Fruit fly (Drosophila melanogaster) whole organism, embryonic: ENCODE results near the gene Nak.

Experiments used
- C15 ChIP-seq: fragments of 200-800 bp; sonication (Bioruptor generic); IDR thresholded peaks from 3 replicates; pipeline ENCODE4 v1.3.6; 2022; ENCODE audit warnings: missing biosample characterization, missing genetic modification characterization
- CG10431 ChIP-seq: fragments of 200-800 bp; sonication (Bioruptor generic); optimal IDR thresholded peaks from 3 replicates; lab custom pipeline; 2018; ENCODE audit warnings: missing biosample characterization, mild to moderate bottlenecking, missing genetic modification characterization
- CG10462 ChIP-seq: fragments of 200-800 bp; sonication (Bioruptor generic); optimal IDR thresholded peaks from 2 replicates; lab custom pipeline; 2016; ENCODE audit warnings: missing biosample characterization, missing genetic modification characterization
- CG10565 ChIP-seq: fragments of 200-800 bp; sonication (Bioruptor generic); optimal IDR thresholded peaks from 3 replicates; lab custom pipeline; 2016; ENCODE audit warnings: missing biosample characterization, mild to moderate bottlenecking, missing genetic modification characterization
- CG12391 ChIP-seq: fragments of 200-800 bp; sonication (Bioruptor generic); optimal IDR thresholded peaks from 3 replicates; lab custom pipeline; 2018; ENCODE audit warnings: missing biosample characterization, mild to moderate bottlenecking, missing genetic modification characterization, moderate library complexity
- CG1603 ChIP-seq: fragments of 200-800 bp; sonication (Bioruptor generic); optimal IDR thresholded peaks from 2 replicates; lab custom pipeline; 2019; ENCODE audit warnings: missing biosample characterization, mild to moderate bottlenecking, missing genetic modification characterization, moderate library complexity
- CG1792 ChIP-seq: fragments of 200-800 bp; sonication (Bioruptor generic); optimal IDR thresholded peaks from 2 replicates; lab custom pipeline; 2016; ENCODE audit warnings: missing biosample characterization, missing genetic modification characterization
- CG18599 ChIP-seq: fragments of 200-800 bp; sonication (Bioruptor generic); optimal IDR thresholded peaks from 3 replicates; lab custom pipeline; 2017; ENCODE audit warnings: missing biosample characterization, missing genetic modification characterization, mild to moderate bottlenecking, moderate library complexity, missing genetic modification reagents
- CG2120 ChIP-seq: fragments of 200-800 bp; sonication (Bioruptor generic); optimal IDR thresholded peaks from 3 replicates; lab custom pipeline; 2016; ENCODE audit warnings: missing biosample characterization, missing genetic modification characterization
- CG2678 ChIP-seq: fragments of 200-800 bp; sonication (Bioruptor generic); optimal IDR thresholded peaks from 3 replicates; lab custom pipeline; 2019; ENCODE audit warnings: missing biosample characterization, mild to moderate bottlenecking, missing genetic modification characterization, moderate library complexity
- CG34376 ChIP-seq: fragments of 200-800 bp; sonication (Bioruptor generic); optimal IDR thresholded peaks from 2 replicates; lab custom pipeline; 2018; ENCODE audit warnings: missing biosample characterization, mild to moderate bottlenecking, missing genetic modification characterization
- CG5953 ChIP-seq: fragments of 200-800 bp; sonication (Bioruptor generic); IDR thresholded peaks from 2 replicates; pipeline ENCODE4 v1.3.6; 2022; ENCODE audit warnings: missing biosample characterization, missing genetic modification characterization
- CG8765 ChIP-seq: fragments of 200-800 bp; sonication (Bioruptor generic); IDR thresholded peaks from 2 replicates; pipeline ENCODE4 v1.3.6; 2022; ENCODE audit warnings: missing biosample characterization, missing genetic modification characterization
- Doc2 ChIP-seq: fragments of 200-800 bp; sonication (Bioruptor generic); IDR thresholded peaks from 2 replicates; pipeline ENCODE4 v1.3.6; 2022; ENCODE audit warnings: missing biosample characterization, missing genetic modification characterization
- Ets65A ChIP-seq: fragments of 200-800 bp; sonication (Bioruptor generic); peaks from one replicate; lab custom pipeline; 2016; ENCODE audit warnings: missing biosample characterization, missing genetic modification characterization
- H2.0 ChIP-seq: fragments of 200-800 bp; sonication (Bioruptor generic); IDR thresholded peaks from 2 replicates; pipeline ENCODE4 v1.3.6; 2022; ENCODE audit warnings: missing biosample characterization, missing genetic modification characterization
- Hmr ChIP-seq: fragments of 200-800 bp; sonication (Bioruptor generic); optimal IDR thresholded peaks from 3 replicates; lab custom pipeline; 2017; ENCODE audit warnings: mild to moderate bottlenecking, missing biosample characterization, missing genetic modification reagents, missing genetic modification characterization
- Med ChIP-seq: fragments of 200-800 bp; sonication (Bioruptor generic); peaks from one replicate; lab custom pipeline; 2016; ENCODE audit warnings: missing biosample characterization, missing genetic modification characterization, mild to moderate bottlenecking, inconsistent platforms, moderate library complexity
- NC2α ChIP-seq: fragments of 200-800 bp; sonication (Bioruptor generic); optimal IDR thresholded peaks from 2 replicates; lab custom pipeline; 2016; ENCODE audit warnings: missing biosample characterization, missing genetic modification characterization
- Neu2 ChIP-seq: fragments of 200-800 bp; sonication (Bioruptor generic); optimal IDR thresholded peaks from 3 replicates; lab custom pipeline; 2016; ENCODE audit warnings: missing biosample characterization, missing genetic modification characterization, borderline replicate concordance
- Opbp ChIP-seq: fragments of 200-800 bp; sonication (Bioruptor generic); IDR thresholded peaks from 3 replicates; pipeline ENCODE4 v1.3.6; 2022; ENCODE audit warnings: missing biosample characterization, missing genetic modification characterization; ENCODE audit not compliant: partially characterized antibody
- Pdp1 ChIP-seq, 2 experiments: fragments of 200-800 bp; sonication (Bioruptor generic); optimal IDR thresholded peaks; 3 replicates each; lab custom pipeline; 2016; ENCODE audit warnings: missing biosample characterization in 2 of 2, missing genetic modification characterization in 2 of 2, mild to moderate bottlenecking in 1 of 2, moderate library complexity in 1 of 2
- Six4 ChIP-seq: fragments of 200-800 bp; sonication (Bioruptor generic); optimal IDR thresholded peaks from 2 replicates; lab custom pipeline; 2016; ENCODE audit warnings: missing biosample characterization, missing genetic modification characterization
- Sox100B ChIP-seq: fragments of 200-800 bp; sonication (Bioruptor generic); optimal IDR thresholded peaks from 3 replicates; lab custom pipeline; 2018; ENCODE audit warnings: missing biosample characterization, mild to moderate bottlenecking, missing genetic modification characterization
- Taf1 ChIP-seq: fragments of 200-800 bp; sonication (Bioruptor generic); IDR thresholded peaks from 2 replicates; pipeline ENCODE4 v1.3.6; 2022; ENCODE audit warnings: missing biosample characterization, missing genetic modification characterization
- Tbp ChIP-seq: fragments of >200 bp; optimal IDR thresholded peaks from 2 replicates; lab custom pipeline; 2018; ENCODE audit warnings: missing biosample characterization, missing genetic modification characterization
- bowl ChIP-seq: fragments of 200-800 bp; sonication (Bioruptor generic); IDR thresholded peaks from 2 replicates; pipeline ENCODE4 v1.3.6; 2022; ENCODE audit warnings: missing biosample characterization, missing genetic modification characterization
- br ChIP-seq: fragments of >200 bp; optimal IDR thresholded peaks from 2 replicates; lab custom pipeline; 2017
- crol ChIP-seq: fragments of 200-800 bp; sonication (Bioruptor generic); IDR thresholded peaks from 2 replicates; pipeline ENCODE4 v1.3.6; 2022; ENCODE audit warnings: missing biosample characterization, missing genetic modification characterization
- dan ChIP-seq: fragments of 200-800 bp; sonication (Bioruptor generic); IDR thresholded peaks from 2 replicates; pipeline ENCODE4 v1.3.6; 2022; ENCODE audit warnings: missing biosample characterization, missing genetic modification characterization
- dimm ChIP-seq: fragments of 200-800 bp; sonication (Bioruptor generic); IDR thresholded peaks from 2 replicates; pipeline ENCODE4 v1.3.6; 2022; ENCODE audit warnings: missing biosample characterization, missing genetic modification characterization
- exex ChIP-seq: fragments of 200-800 bp; sonication (Bioruptor generic); optimal IDR thresholded peaks from 4 replicates; lab custom pipeline; 2018; ENCODE audit warnings: missing biosample characterization, mild to moderate bottlenecking, missing genetic modification characterization, moderate library complexity
- gcm2 ChIP-seq: fragments of 200-800 bp; sonication (Bioruptor generic); optimal IDR thresholded peaks from 2 replicates; lab custom pipeline; 2016; ENCODE audit warnings: missing biosample characterization, missing genetic modification characterization
- gfzf ChIP-seq: fragments of 200-800 bp; sonication (Bioruptor generic); optimal IDR thresholded peaks from 2 replicates; lab custom pipeline; 2016; ENCODE audit warnings: missing biosample characterization, mild to moderate bottlenecking, missing genetic modification characterization, moderate library complexity
- grau ChIP-seq: fragments of 200-800 bp; optimal IDR thresholded peaks from 3 replicates; lab custom pipeline; 2019; ENCODE audit warnings: missing biosample characterization, mild to moderate bottlenecking, missing genetic modification characterization, moderate library complexity
- grn ChIP-seq: fragments of 200-800 bp; sonication (Bioruptor generic); optimal IDR thresholded peaks from 3 replicates; lab custom pipeline; 2017; ENCODE audit warnings: missing biosample characterization, missing genetic modification characterization
- hkb ChIP-seq, 2 experiments: fragments of 200-800 bp in 1 of 2; fragments of >200 bp in 1 of 2; sonication (Bioruptor generic) in 1 of 2; IDR thresholded peaks in 1 of 2; optimal IDR thresholded peaks in 1 of 2; 2 replicates each; pipeline versions ENCODE4 v1.3.6 to Lab custom; 2017 to 2022; ENCODE audit warnings: missing biosample characterization in 1 of 2, missing genetic modification characterization in 1 of 2
- jumu ChIP-seq: fragments of 200-800 bp; sonication (Bioruptor generic); optimal IDR thresholded peaks from 3 replicates; lab custom pipeline; 2016; ENCODE audit warnings: missing biosample characterization, missing genetic modification characterization
- ken ChIP-seq: fragments of 200-800 bp; sonication (Bioruptor generic); IDR thresholded peaks from 3 replicates; pipeline ENCODE4 v1.3.6; 2022; ENCODE audit warnings: missing biosample characterization, missing genetic modification characterization
- mirr ChIP-seq: fragments of 200-800 bp; sonication (Bioruptor generic); optimal IDR thresholded peaks from 3 replicates; lab custom pipeline; 2018; ENCODE audit warnings: missing biosample characterization, mild to moderate bottlenecking, missing genetic modification characterization
- ranshi ChIP-seq: fragments of 200-800 bp; sonication (Bioruptor generic); IDR thresholded peaks from 2 replicates; pipeline ENCODE4 v1.3.6; 2022; ENCODE audit warnings: missing biosample characterization, missing genetic modification characterization
- repo ChIP-seq: fragments of 200-800 bp; sonication (Bioruptor generic); optimal IDR thresholded peaks from 2 replicates; lab custom pipeline; 2016; ENCODE audit warnings: missing biosample characterization, missing genetic modification characterization
- row ChIP-seq: fragments of 200-800 bp; sonication (Bioruptor generic); IDR thresholded peaks from 3 replicates; pipeline ENCODE4 v1.3.6; 2022; ENCODE audit warnings: missing biosample characterization, missing genetic modification characterization
- sd ChIP-seq: fragments of 200-800 bp; sonication (Bioruptor generic); optimal IDR thresholded peaks from 3 replicates; lab custom pipeline; 2018; ENCODE audit warnings: missing biosample characterization, mild to moderate bottlenecking, missing genetic modification characterization, moderate library complexity
- sima ChIP-seq: fragments of 200-800 bp; sonication (Bioruptor generic); optimal IDR thresholded peaks from 2 replicates; lab custom pipeline; 2016; ENCODE audit warnings: missing biosample characterization, missing genetic modification characterization
- so ChIP-seq: fragments of 200-800 bp; sonication (Bioruptor generic); IDR thresholded peaks from 3 replicates; pipeline ENCODE4 v1.3.6; 2022; ENCODE audit warnings: missing biosample characterization, missing genetic modification characterization
- sug ChIP-seq: fragments of 200-800 bp; optimal IDR thresholded peaks from 2 replicates; lab custom pipeline; 2019; ENCODE audit warnings: missing biosample characterization, mild to moderate bottlenecking, missing genetic modification characterization, moderate library complexity
- tup ChIP-seq: fragments of 200-800 bp; sonication (Bioruptor generic); optimal IDR thresholded peaks from 2 replicates; lab custom pipeline; 2016; ENCODE audit warnings: missing biosample characterization, mild to moderate bottlenecking, missing genetic modification characterization, moderate library complexity
- zen ChIP-seq: fragments of 200-800 bp; sonication (Bioruptor generic); optimal IDR thresholded peaks from 3 replicates; lab custom pipeline; 2018; ENCODE audit warnings: missing biosample characterization, mild to moderate bottlenecking, missing genetic modification characterization, moderate library complexity

Gene Nak

DNA sequence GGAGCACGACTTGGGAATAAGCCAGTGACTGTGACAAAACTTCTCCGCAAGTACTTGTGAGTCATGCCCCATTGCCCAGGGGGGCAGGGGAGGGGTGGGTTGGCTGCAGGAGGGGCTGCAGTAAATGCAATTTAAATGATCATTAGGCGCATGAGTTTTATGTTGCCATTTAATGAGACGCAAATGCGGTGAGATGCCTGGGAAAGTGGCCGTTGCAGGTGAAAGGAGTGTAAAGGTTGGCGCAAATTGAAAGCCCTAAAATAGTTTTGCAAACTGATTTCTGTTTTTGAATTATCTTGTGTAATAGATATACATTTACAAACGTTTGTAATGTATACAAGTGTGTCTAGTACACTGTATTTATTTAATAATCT is 17.6 kb upstream of the Nak start:
- TF ChIP-seq Doc2 (no peak), CG10565 (GFP tag; lab: Kevin White, UChicago) (no peak), C15 (GFP tag; lab: Robert Waterston, UW) (no peak), bowl (GFP tag; lab: Robert Waterston, UW) (no peak), repo (GFP tag; lab: Kevin White, UChicago) (no peak), Six4 (no peak), Opbp (GFP tag; lab: Robert Waterston, UW) (0 out of 3 replicates have a peak, but pooled peaks have one; percentile 7), Sox100B (GFP tag; lab: Kevin White, UChicago) (no peak), zen (no peak), CG5953 (GFP tag; lab: Robert Waterston, UW) (no peak), br (lab: Kevin White, UChicago) (no peak), gfzf (GFP tag; lab: Kevin White, UChicago) (no peak), sima (no peak), H2.0 (no peak), Taf1 (GFP tag; lab: Robert Waterston, UW) (no peak), dimm (no peak), crol (GFP tag; lab: Robert Waterston, UW) (peak; percentile 30; the same call in 1 of the 2 replicates)

- no peak for TF ChIP-seq gcm2
- no peak for TF ChIP-seq dan (GFP tag; lab: Robert Waterston, UW)
- TF ChIP-seq CG12391 (tag; lab: Kevin White, UChicago) = no peak
- TF ChIP-seq NC2α = no peak
- TF ChIP-seq CG8765 (GFP tag; lab: Robert Waterston, UW) = no peak
- TF ChIP-seq CG10431 (GFP tag; lab: Kevin White, UChicago) = no peak
- TF ChIP-seq CG2678 (tag; lab: Kevin White, UChicago) = peak; percentile 16
- TF ChIP-seq grau = peak; percentile 71
- TF ChIP-seq CG18599 = peak; percentile 28
- peak; percentile 26 for TF ChIP-seq Med (GFP tag; lab: Kevin White, UChicago)
- peak in 1 of 2 experiments; percentile 97 for TF ChIP-seq Pdp1 (GFP tag; optimal IDR thresholded peaks at IDR 0.05; lab: Kevin White, UChicago)
- TF ChIP-seq sd (tag; lab: Kevin White, UChicago) = peak; percentile 42
- TF ChIP-seq ken = 0 out of 3 replicates have a peak, but pooled peaks have one; percentile 24
- TF ChIP-seq CG1603 (tag; lab: Kevin White, UChicago) = no peak
- TF ChIP-seq Hmr (GFP tag; lab: Kevin White, UChicago) = peak; percentile 38
- peak; percentile 90 for TF ChIP-seq mirr
- no peak for TF ChIP-seq tup (GFP tag; lab: Kevin White, UChicago)
- TF ChIP-seq CG2120 = peak; percentile 36
- no peak for TF ChIP-seq ranshi (GFP tag; lab: Robert Waterston, UW)
- TF ChIP-seq CG34376 (GFP tag; lab: Kevin White, UChicago) = peak; percentile 39
- peak; percentile 87 for TF ChIP-seq grn (GFP tag; lab: Kevin White, UChicago)
- TF ChIP-seq Tbp = no peak
- TF ChIP-seq Neu2 = no peak
- no peak for TF ChIP-seq CG1792 (GFP tag; lab: Kevin White, UChicago)
- peak; percentile 62 for TF ChIP-seq sug
- TF ChIP-seq Ets65A (GFP tag; lab: Kevin White, UChicago) = peak; percentile 8
- no peak for TF ChIP-seq CG10462
- no peak for TF ChIP-seq hkb (optimal IDR thresholded peaks at IDR 0.05; lab: Kevin White, UChicago)
- TF ChIP-seq hkb (GFP tag; IDR thresholded peaks at IDR 0.05; lab: Robert Waterston, UW) = 0 out of 2 replicates have a peak, but pooled peaks have one; percentile 13
- peak; percentile 90 for TF ChIP-seq exex (tag; lab: Kevin White, UChicago)
- no peak for TF ChIP-seq jumu (GFP tag; lab: Kevin White, UChicago)
- TF ChIP-seq so = no peak
- TF ChIP-seq row (GFP tag; lab: Robert Waterston, UW) = 0 out of 3 replicates have a peak, but pooled peaks have one; percentile 14
- TF ChIP-seq bowl (GFP tag; lab: Robert Waterston, UW) = no peak
Measured at dm6 chr2L:18985201-18986124, 16.9 kb upstream of the Nak start.
